Fruit fly (Drosophila melanogaster) whole organism, prepupa: Measurements from ENCODE around the gene CG16998.

ENCODE experiments used
- CG10669 ChIP-seq: fragments of 200-800 bp; sonication (Bioruptor generic); optimal IDR thresholded peaks from 3 replicates; lab custom pipeline; 2018; ENCODE audit warnings: missing biosample characterization, mild to moderate bottlenecking, missing genetic modification characterization, moderate library complexity
- CG11294 ChIP-seq: fragments of 200-800 bp; sonication (Bioruptor generic); IDR thresholded peaks from 2 replicates; pipeline ENCODE4 v1.3.6; 2022; ENCODE audit warnings: missing biosample characterization, missing genetic modification characterization
- CG11762 ChIP-seq: fragments of 200-800 bp; sonication (Bioruptor generic); optimal IDR thresholded peaks from 3 replicates; lab custom pipeline; 2016; ENCODE audit warnings: missing biosample characterization, missing genetic modification characterization; ENCODE audit not compliant: insufficient read depth
- CG11902 ChIP-seq: fragments of 200-800 bp; sonication (Bioruptor generic); optimal IDR thresholded peaks from 3 replicates; lab custom pipeline; 2016; ENCODE audit warnings: missing biosample characterization, missing genetic modification characterization
- CG15336 ChIP-seq: fragments of 200-800 bp; sonication (Bioruptor generic); IDR thresholded peaks from 2 replicates; pipeline ENCODE4 v1.3.6; 2022; ENCODE audit warnings: missing biosample characterization, missing genetic modification characterization
- CG1621 ChIP-seq: fragments of 200-800 bp; sonication (Bioruptor generic); optimal IDR thresholded peaks from 3 replicates; lab custom pipeline; 2018; ENCODE audit warnings: missing biosample characterization, mild to moderate bottlenecking, missing genetic modification characterization
- CG31627 ChIP-seq: fragments of 200-800 bp; sonication (Bioruptor generic); optimal IDR thresholded peaks from 3 replicates; lab custom pipeline; 2016; ENCODE audit warnings: missing biosample characterization, missing genetic modification characterization
- CG32006 ChIP-seq: fragments of 200-800 bp; sonication (Bioruptor generic); optimal IDR thresholded peaks from 3 replicates; lab custom pipeline; 2017; ENCODE audit warnings: missing biosample characterization, mild to moderate bottlenecking, missing genetic modification characterization
- CG34406 ChIP-seq: fragments of 200-800 bp; sonication (Bioruptor generic); optimal IDR thresholded peaks from 3 replicates; lab custom pipeline; 2016; ENCODE audit warnings: missing biosample characterization, missing genetic modification characterization
- CG3919 ChIP-seq: fragments of 200-800 bp; sonication (Bioruptor generic); optimal IDR thresholded peaks from 3 replicates; lab custom pipeline; 2016; ENCODE audit warnings: missing biosample characterization, missing genetic modification characterization
- CG4318 ChIP-seq: fragments of 200-800 bp; sonication (Bioruptor generic); optimal IDR thresholded peaks from 3 replicates; lab custom pipeline; 2017; ENCODE audit warnings: missing biosample characterization, mild to moderate bottlenecking, missing genetic modification characterization
- CG6163 ChIP-seq: fragments of 200-800 bp; sonication (Bioruptor generic); IDR thresholded peaks from 3 replicates; pipeline ENCODE4 v1.3.6; 2022; ENCODE audit warnings: missing biosample characterization, missing genetic modification characterization
- CG6276 ChIP-seq: fragments of 200-800 bp; sonication (Bioruptor generic); optimal IDR thresholded peaks from 2 replicates; lab custom pipeline; 2017; ENCODE audit warnings: missing biosample characterization, mild to moderate bottlenecking, missing genetic modification characterization
- CG6808 ChIP-seq: fragments of 200-800 bp; sonication (Bioruptor generic); optimal IDR thresholded peaks from 3 replicates; lab custom pipeline; 2017; ENCODE audit warnings: missing biosample characterization, missing genetic modification characterization, mild to moderate bottlenecking, moderate library complexity, missing genetic modification reagents
- CG6854 ChIP-seq: fragments of 200-800 bp; sonication (Bioruptor generic); optimal IDR thresholded peaks from 2 replicates; lab custom pipeline; 2017; ENCODE audit warnings: missing biosample characterization, mild to moderate bottlenecking, missing genetic modification characterization
- CG7368 ChIP-seq: fragments of 200-800 bp; sonication (Bioruptor generic); optimal IDR thresholded peaks from 3 replicates; lab custom pipeline; 2016; ENCODE audit warnings: missing biosample characterization, missing genetic modification characterization
- CG8119 ChIP-seq: fragments of 200-800 bp; sonication (Bioruptor generic); IDR thresholded peaks from 3 replicates; pipeline ENCODE4 v1.3.6; 2022; ENCODE audit warnings: missing biosample characterization, missing genetic modification characterization
- CG8632 ChIP-seq: fragments of 200-800 bp; sonication (Bioruptor generic); optimal IDR thresholded peaks from 3 replicates; lab custom pipeline; 2016; ENCODE audit warnings: missing biosample characterization, missing genetic modification characterization
- CG9139 ChIP-seq: fragments of 200-800 bp; sonication (Bioruptor generic); optimal IDR thresholded peaks from 3 replicates; lab custom pipeline; 2017; ENCODE audit warnings: missing biosample characterization, mild to moderate bottlenecking, missing genetic modification characterization
- Eip75B ChIP-seq: fragments of 200-800 bp; sonication (Bioruptor generic); optimal IDR thresholded peaks from 3 replicates; lab custom pipeline; 2016; ENCODE audit warnings: missing biosample characterization, missing genetic modification characterization
- Eip78C ChIP-seq: fragments of 200-800 bp; sonication (Bioruptor generic); peaks from one replicate; lab custom pipeline; 2016; ENCODE audit warnings: missing biosample characterization, missing genetic modification characterization
- Ets21C ChIP-seq: fragments of 200-800 bp; sonication (Bioruptor generic); optimal IDR thresholded peaks from 3 replicates; lab custom pipeline; 2016; ENCODE audit warnings: missing biosample characterization, missing genetic modification characterization
- Ets96B ChIP-seq: fragments of 200-800 bp; optimal IDR thresholded peaks from 2 replicates; lab custom pipeline; 2019; ENCODE audit warnings: missing biosample characterization, mild to moderate bottlenecking, missing genetic modification characterization, moderate library complexity
- Gug ChIP-seq: fragments of 200-800 bp; sonication (Bioruptor generic); IDR thresholded peaks from 2 replicates; pipeline ENCODE4 v1.3.6; 2022; ENCODE audit warnings: missing biosample characterization, missing genetic modification characterization
- Hr38 ChIP-seq: sonication (Bioruptor generic); optimal IDR thresholded peaks from 2 replicates; lab custom pipeline; 2016; ENCODE audit warnings: missing biosample characterization, missing genetic modification characterization
- Lpt ChIP-seq: fragments of 200-800 bp; sonication (Bioruptor generic); optimal IDR thresholded peaks from 3 replicates; lab custom pipeline; 2016; ENCODE audit warnings: missing biosample characterization, missing genetic modification characterization
- OdsH ChIP-seq: fragments of 200-800 bp; sonication (Bioruptor generic); optimal IDR thresholded peaks from 3 replicates; lab custom pipeline; 2016; ENCODE audit warnings: missing biosample characterization, missing genetic modification characterization
- Sox102F ChIP-seq: fragments of 200-800 bp; sonication (Bioruptor generic); optimal IDR thresholded peaks from 2 replicates; lab custom pipeline; 2016; ENCODE audit warnings: missing biosample characterization, mild to moderate bottlenecking, missing genetic modification characterization
- Sox15 ChIP-seq: fragments of 200-800 bp; sonication (Bioruptor generic); optimal IDR thresholded peaks from 3 replicates; lab custom pipeline; 2016; ENCODE audit warnings: missing biosample characterization, missing genetic modification characterization
- achi ChIP-seq: fragments of 200-800 bp; sonication (Bioruptor generic); optimal IDR thresholded peaks from 3 replicates; lab custom pipeline; 2016; ENCODE audit warnings: missing biosample characterization, missing genetic modification characterization
- acj6 ChIP-seq: fragments of 200-800 bp; sonication (Bioruptor generic); optimal IDR thresholded peaks from 3 replicates; lab custom pipeline; 2016; ENCODE audit warnings: missing biosample characterization, missing genetic modification characterization
- dac ChIP-seq: fragments of 200-800 bp; sonication (Bioruptor generic); optimal IDR thresholded peaks from 2 replicates; lab custom pipeline; 2017; ENCODE audit warnings: missing biosample characterization, mild to moderate bottlenecking, missing genetic modification characterization
- dsx ChIP-seq: fragments of 200-800 bp; optimal IDR thresholded peaks from 3 replicates; lab custom pipeline; 2019; ENCODE audit warnings: missing biosample characterization, mild to moderate bottlenecking, missing genetic modification characterization, moderate library complexity; ENCODE audit not compliant: poor library complexity, severe bottlenecking
- eg ChIP-seq: fragments of 200-800 bp; sonication (Bioruptor generic); IDR thresholded peaks from 3 replicates; pipeline ENCODE4 v1.3.6; 2022; ENCODE audit warnings: missing biosample characterization, missing genetic modification characterization
- fd59A ChIP-seq: fragments of 200-800 bp; sonication (Bioruptor generic); optimal IDR thresholded peaks from 2 replicates; lab custom pipeline; 2017; ENCODE audit warnings: missing biosample characterization, mild to moderate bottlenecking, missing genetic modification characterization, missing genetic modification reagents
- fd85E ChIP-seq: fragments of 200-800 bp; sonication (Bioruptor generic); optimal IDR thresholded peaks from 3 replicates; lab custom pipeline; 2016; ENCODE audit warnings: missing biosample characterization, missing genetic modification characterization
- fkh ChIP-seq: fragments of 200-800 bp; sonication (Bioruptor generic); optimal IDR thresholded peaks from 3 replicates; lab custom pipeline; 2017; ENCODE audit warnings: missing biosample characterization, mild to moderate bottlenecking, missing genetic modification characterization, moderate library complexity
- lz ChIP-seq: fragments of 200-800 bp; sonication (Bioruptor generic); optimal IDR thresholded peaks from 3 replicates; lab custom pipeline; 2016; ENCODE audit warnings: missing biosample characterization, missing genetic modification characterization
- net ChIP-seq: fragments of 200-800 bp; sonication (Bioruptor generic); optimal IDR thresholded peaks from 3 replicates; lab custom pipeline; 2016; ENCODE audit warnings: missing biosample characterization, missing genetic modification characterization
- pdm3 ChIP-seq: fragments of 200-800 bp; sonication (Bioruptor generic); optimal IDR thresholded peaks from 3 replicates; lab custom pipeline; 2016; ENCODE audit warnings: missing biosample characterization, missing genetic modification characterization
- spab ChIP-seq: fragments of 200-800 bp; sonication (Bioruptor generic); optimal IDR thresholded peaks from 2 replicates; lab custom pipeline; 2017; ENCODE audit warnings: missing biosample characterization, mild to moderate bottlenecking, missing genetic modification characterization, missing genetic modification reagents
- svp ChIP-seq: fragments of 200-800 bp; sonication (Bioruptor generic); peaks from one replicate; lab custom pipeline; 2016; ENCODE audit warnings: missing biosample characterization, missing genetic modification characterization
- topi ChIP-seq: fragments of 200-800 bp; sonication (Bioruptor generic); optimal IDR thresholded peaks from 3 replicates; lab custom pipeline; 2016; ENCODE audit warnings: missing biosample characterization, missing genetic modification characterization
- vri ChIP-seq: fragments of 200-800 bp; sonication (Bioruptor generic); optimal IDR thresholded peaks from 3 replicates; lab custom pipeline; 2016; ENCODE audit warnings: missing biosample characterization, mild to moderate bottlenecking, missing genetic modification characterization

CG16998 gene

dm6 chr3L:7559937-7560336 lies 20.3 kb upstream of the CG16998 start, which contains the start of gene CG14837:
CG14837 (minus strand) TSS chr3L:7560037.
- TF ChIP-seq fd59A (GFP tag; lab: Kevin White, UChicago) = no peak
- no peak for TF ChIP-seq Hr38 (GFP tag; lab: Kevin White, UChicago)
- no peak for TF ChIP-seq CG34406
- TF ChIP-seq svp = no peak

- TF ChIP-seq Sox15 (no peak), CG1621 (tag; lab: Kevin White, UChicago) (no peak), dsx (GFP tag; lab: Kevin White, UChicago) (no peak), Eip75B (GFP tag; lab: Kevin White, UChicago) (no peak), CG8632 (GFP tag; lab: Kevin White, UChicago) (no peak), CG31627 (GFP tag; lab: Kevin White, UChicago) (no peak), CG9139 (GFP tag; lab: Kevin White, UChicago) (no peak), CG6854 (GFP tag; lab: Kevin White, UChicago) (no peak), CG15336 (GFP tag; lab: Robert Waterston, UW) (no peak), CG8119 (no peak), CG11902 (GFP tag; lab: Kevin White, UChicago) (no peak), OdsH (GFP tag; lab: Kevin White, UChicago) (no peak), CG6276 (GFP tag; lab: Kevin White, UChicago) (no peak), Lpt (GFP tag; lab: Kevin White, UChicago) (no peak), CG11762 (GFP tag; lab: Kevin White, UChicago) (no peak), fkh (GFP tag; lab: Kevin White, UChicago) (no peak), CG10669 (GFP tag; lab: Kevin White, UChicago) (no peak), Eip78C (GFP tag; lab: Kevin White, UChicago) (no peak), Sox102F (GFP tag; lab: Kevin White, UChicago) (no peak), topi (GFP tag; lab: Kevin White, UChicago) (no peak)
Measured at dm6 chr3L:7553062-7553461, 13.4 kb upstream of the CG16998 start.

dm6 chr3L:7552446-7552845 lies 12.8 kb upstream of the CG16998 start:
- TF ChIP-seq spab (GFP tag; lab: Kevin White, UChicago) (no peak), Eip78C (GFP tag; lab: Kevin White, UChicago) (peak; percentile 61), CG6808 (GFP tag; lab: Kevin White, UChicago) (no peak), CG32006 (GFP tag; lab: Kevin White, UChicago) (peak; percentile 16), Ets96B (tag; lab: Kevin White, UChicago) (no peak), CG6163 (GFP tag; lab: Robert Waterston, UW) (0 out of 3 replicates have a peak, but pooled peaks have one; percentile 28), acj6 (GFP tag; lab: Kevin White, UChicago) (no peak), dac (no peak)

- TF ChIP-seq vri = no peak
- peak; percentile 64 for TF ChIP-seq Eip78C (GFP tag; lab: Kevin White, UChicago)
- no peak for TF ChIP-seq CG11294 (GFP tag; lab: Robert Waterston, UW)
- TF ChIP-seq fd85E (GFP tag; lab: Kevin White, UChicago) = no peak
- peak; percentile 55; the same call in 2 of the 3 replicates for TF ChIP-seq CG6163 (GFP tag; lab: Robert Waterston, UW)
- peak; percentile 51 for TF ChIP-seq CG3919
- TF ChIP-seq CG32006 (GFP tag; lab: Kevin White, UChicago) = peak; percentile 63
- TF ChIP-seq CG8119 = peak; percentile 60; the same call in 2 of the 3 replicates
- TF ChIP-seq CG9139 (GFP tag; lab: Kevin White, UChicago) = no peak
- TF ChIP-seq dac = no peak
- TF ChIP-seq acj6 (GFP tag; lab: Kevin White, UChicago) = peak; percentile 31
- TF ChIP-seq CG6808 (GFP tag; lab: Kevin White, UChicago) = no peak
- peak; percentile 52 for TF ChIP-seq CG15336 (GFP tag; lab: Robert Waterston, UW)
- peak; percentile 36 for TF ChIP-seq net (GFP tag; lab: Kevin White, UChicago)
- no peak for TF ChIP-seq lz (GFP tag; lab: Kevin White, UChicago)
- no peak for TF ChIP-seq CG31627 (GFP tag; lab: Kevin White, UChicago)
- no peak for TF ChIP-seq Sox102F (GFP tag; lab: Kevin White, UChicago)
- TF ChIP-seq Gug (GFP tag; lab: Robert Waterston, UW) = peak; percentile 41; the same call in 1 of the 2 replicates
- TF ChIP-seq achi (GFP tag; lab: Kevin White, UChicago) = peak; percentile 31
- peak; percentile 6 for TF ChIP-seq CG4318 (GFP tag; lab: Kevin White, UChicago)
- TF ChIP-seq pdm3 = peak; percentile 40
- TF ChIP-seq Ets21C (GFP tag; lab: Kevin White, UChicago) = no peak
- TF ChIP-seq CG8632 (GFP tag; lab: Kevin White, UChicago) = peak; percentile 16
- peak; percentile 32 for TF ChIP-seq CG34406
- peak; percentile 23 for TF ChIP-seq CG7368 (GFP tag; lab: Kevin White, UChicago)
- peak; percentile 23 for TF ChIP-seq OdsH (GFP tag; lab: Kevin White, UChicago)
- TF ChIP-seq dsx (GFP tag; lab: Kevin White, UChicago) = no peak
- TF ChIP-seq Ets96B (tag; lab: Kevin White, UChicago) = no peak
- peak; percentile 74 for TF ChIP-seq eg
Measured at dm6 chr3L:7550225-7550624, 10.6 kb upstream of the CG16998 start.
